Worm (Caenorhabditis elegans): ENCODE data around the gene D1086.1.

D1086.1 gene

ce11 chrV:14057540-14057939, 41.1 kb upstream of the D1086.1 start, which contains the start of gene F58D12.3:
Gene F58D12.3 (plus strand): TSS chrV:14057840.
- TF ChIP-seq ama-1 (optimal IDR thresholded peaks at IDR 0.05) (no peak), ceh-82 (tag; optimal IDR thresholded peaks at IDR 0.05) (no peak), aly-2 (tag; optimal IDR thresholded peaks at IDR 0.05) (no peak), mbf-1 (tag; optimal IDR thresholded peaks at IDR 0.05) (no peak), lin-13 (GFP tag; optimal IDR thresholded peaks at IDR 0.05) (no peak), nhr-237 (tag; optimal IDR thresholded peaks at IDR 0.05) (no peak), nhr-11 (tag; optimal IDR thresholded peaks at IDR 0.05) (no peak), nhr-129 (tag; optimal IDR thresholded peaks at IDR 0.05) (no peak), snpc-4 (tag; optimal IDR thresholded peaks at IDR 0.05) (no peak)

ce11 chrV:14063980-14064379, 34.7 kb upstream of the D1086.1 start:
- no peak for TF ChIP-seq nhr-6 (tag; optimal IDR thresholded peaks at IDR 0.05)
- TF ChIP-seq nhr-12 (tag; optimal IDR thresholded peaks at IDR 0.05) = no peak
- no peak for TF ChIP-seq unc-39 (tag; optimal IDR thresholded peaks at IDR 0.05)
- TF ChIP-seq blmp-1 (tag; optimal IDR thresholded peaks at IDR 0.05; ENCODE audit: insufficient read depth) = no peak

ce11 chrV:14064422-14064821, 34.2 kb upstream of the D1086.1 start, which contains the start of gene D1086.21:
Gene D1086.21 (plus strand): TSS chrV:14064722.
- TF ChIP-seq nhr-10 (tag; optimal IDR thresholded peaks at IDR 0.05) (no peak), mbf-1 (tag; optimal IDR thresholded peaks at IDR 0.05) (no peak), unc-62 (GFP tag; optimal IDR thresholded peaks at IDR 0.05) (no peak), unc-39 (tag; optimal IDR thresholded peaks at IDR 0.05) (no peak), ceh-82 (tag; optimal IDR thresholded peaks at IDR 0.05) (no peak), ztf-4 (tag; optimal IDR thresholded peaks at IDR 0.05) (no peak), ztf-1 (GFP tag; conservative IDR thresholded peaks at IDR 0.05) (no peak), sem-4 (tag; optimal IDR thresholded peaks at IDR 0.05) (no peak), ceh-16 (tag; optimal IDR thresholded peaks at IDR 0.05) (no peak), elt-3 (tag; optimal IDR thresholded peaks at IDR 0.05) (no peak), nhr-11 (tag; optimal IDR thresholded peaks at IDR 0.05) (no peak), blmp-1 (tag; optimal IDR thresholded peaks at IDR 0.05; ENCODE audit: insufficient read depth) (no peak), lin-39 (tag; optimal IDR thresholded peaks at IDR 0.05) (no peak), nhr-6 (tag; optimal IDR thresholded peaks at IDR 0.05) (no peak), elt-1 (tag; optimal IDR thresholded peaks at IDR 0.05) (no peak), lsy-2 (tag; optimal IDR thresholded peaks at IDR 0.05) (no peak), R02D3.7 (tag; optimal IDR thresholded peaks at IDR 0.05) (no peak), dmd-4 (tag; optimal IDR thresholded peaks at IDR 0.05) (no peak)

ce11 chrV:14067816-14068296, 30.8 kb upstream of the D1086.1 start, which contains the start of gene D1086.17:
Gene D1086.17 (plus strand): TSS chrV:14067866.
- no peak for TF ChIP-seq nhr-77 (tag; optimal IDR thresholded peaks at IDR 0.05)
- no peak for TF ChIP-seq skn-1 (tag; optimal IDR thresholded peaks at IDR 0.05)
- no peak for TF ChIP-seq fos-1 (tag; optimal IDR thresholded peaks at IDR 0.05)
- no peak for TF ChIP-seq egl-27 (tag; optimal IDR thresholded peaks at IDR 0.05)
- no peak for TF ChIP-seq nhr-129 (tag; optimal IDR thresholded peaks at IDR 0.05)
- no peak for TF ChIP-seq C34F6.9 (tag; optimal IDR thresholded peaks at IDR 0.05)
- no peak for TF ChIP-seq F13H6.1 (tag; optimal IDR thresholded peaks at IDR 0.05)
- TF ChIP-seq gmeb-1 (tag; optimal IDR thresholded peaks at IDR 0.05) = no peak

ce11 chrV:14069899-14070298, 28.8 kb upstream of the D1086.1 start:
- TF ChIP-seq lin-11 (tag; optimal IDR thresholded peaks at IDR 0.05) = no peak
- no peak for TF ChIP-seq ama-1 (optimal IDR thresholded peaks at IDR 0.05)
- no peak for TF ChIP-seq lin-13 (GFP tag; optimal IDR thresholded peaks at IDR 0.05)
- TF ChIP-seq lsy-2 (tag; optimal IDR thresholded peaks at IDR 0.05) = no peak
- TF ChIP-seq snpc-4 (tag; optimal IDR thresholded peaks at IDR 0.05) = no peak
- no peak for TF ChIP-seq unc-55 (GFP tag; optimal IDR thresholded peaks at IDR 0.05)
- no peak for TF ChIP-seq blmp-1 (tag; optimal IDR thresholded peaks at IDR 0.05; ENCODE audit: insufficient read depth)
- TF ChIP-seq aly-2 (tag; optimal IDR thresholded peaks at IDR 0.05) = no peak
- TF ChIP-seq fos-1 (tag; optimal IDR thresholded peaks at IDR 0.05) = no peak
- TF ChIP-seq crh-2 (tag; optimal IDR thresholded peaks at IDR 0.05) = no peak
- TF ChIP-seq skn-1 (tag; optimal IDR thresholded peaks at IDR 0.05) = no peak
- TF ChIP-seq mbf-1 (tag; optimal IDR thresholded peaks at IDR 0.05) = no peak
- TF ChIP-seq sma-9 (GFP tag; optimal IDR thresholded peaks at IDR 0.05) = no peak
- TF ChIP-seq sma-9 (tag; optimal IDR thresholded peaks at IDR 0.05) = no peak
- no peak for TF ChIP-seq peb-1 (tag; optimal IDR thresholded peaks at IDR 0.05)
- no peak for TF ChIP-seq gmeb-1 (tag; optimal IDR thresholded peaks at IDR 0.05)
- TF ChIP-seq egl-27 (tag; optimal IDR thresholded peaks at IDR 0.05) = no peak
- TF ChIP-seq ceh-16 (tag; optimal IDR thresholded peaks at IDR 0.05) = no peak
- no peak for TF ChIP-seq elt-3 (tag; optimal IDR thresholded peaks at IDR 0.05)
